Fruit fly (Drosophila melanogaster) whole organism, embryonic: ENCODE data around the gene cic.

Experiments
- Ada2b ChIP-seq: fragments of 200-800 bp; sonication (Bioruptor generic); IDR thresholded peaks from 2 replicates; pipeline ENCODE4 v1.3.6; 2022; ENCODE audit warnings: missing biosample characterization, missing genetic modification characterization
- Adf1 ChIP-seq: fragments of 200-800 bp; sonication (Bioruptor generic); IDR thresholded peaks from 2 replicates; pipeline ENCODE4 v1.3.6; 2022; ENCODE audit warnings: missing biosample characterization, missing genetic modification characterization
- CG10147 ChIP-seq: fragments of 200-800 bp; sonication (Bioruptor generic); optimal IDR thresholded peaks from 2 replicates; lab custom pipeline; 2019; ENCODE audit warnings: missing biosample characterization, mild to moderate bottlenecking, missing genetic modification characterization, moderate library complexity
- CG12071 ChIP-seq: fragments of 200-800 bp; sonication (Bioruptor generic); optimal IDR thresholded peaks from 3 replicates; lab custom pipeline; 2018; ENCODE audit warnings: missing biosample characterization, mild to moderate bottlenecking, missing genetic modification characterization
- CG12219 ChIP-seq: fragments of 200-800 bp; sonication (Bioruptor generic); optimal IDR thresholded peaks from 3 replicates; lab custom pipeline; 2018; ENCODE audit warnings: missing biosample characterization, mild to moderate bottlenecking, missing genetic modification characterization
- CG13894 ChIP-seq: fragments of 200-800 bp; sonication (Bioruptor generic); optimal IDR thresholded peaks from 3 replicates; lab custom pipeline; 2018; ENCODE audit warnings: missing biosample characterization, mild to moderate bottlenecking, missing genetic modification characterization, moderate library complexity
- CG14860 ChIP-seq: fragments of 200-800 bp; sonication (Bioruptor generic); IDR thresholded peaks from 3 replicates; pipeline ENCODE4 v1.3.6; 2022; ENCODE audit warnings: missing biosample characterization, missing genetic modification characterization; ENCODE audit not compliant: partially characterized antibody
- CG15269 ChIP-seq: fragments of 200-800 bp; sonication (Bioruptor generic); optimal IDR thresholded peaks from 2 replicates; lab custom pipeline; 2018; ENCODE audit warnings: missing biosample characterization, mild to moderate bottlenecking, missing genetic modification characterization, moderate library complexity
- CG17912 ChIP-seq: fragments of 200-800 bp; sonication (Bioruptor generic); optimal IDR thresholded peaks from 2 replicates; lab custom pipeline; 2018; ENCODE audit warnings: missing biosample characterization, mild to moderate bottlenecking, missing genetic modification characterization
- CG34422 ChIP-seq: fragments of 200-800 bp; sonication (Bioruptor generic); IDR thresholded peaks from 3 replicates; pipeline ENCODE4 v1.3.6; 2022; ENCODE audit warnings: missing biosample characterization, missing genetic modification characterization
- CG3847 ChIP-seq: fragments of 200-800 bp; sonication (Bioruptor generic); IDR thresholded peaks from 2 replicates; pipeline ENCODE4 v1.3.6; 2022; ENCODE audit warnings: missing biosample characterization, missing genetic modification characterization
- CG4282 ChIP-seq: fragments of 200-800 bp; sonication (Bioruptor generic); optimal IDR thresholded peaks from 2 replicates; lab custom pipeline; 2016; ENCODE audit warnings: missing biosample characterization, missing genetic modification characterization
- CG4404 ChIP-seq: fragments of 200-800 bp; sonication (Bioruptor generic); IDR thresholded peaks from 2 replicates; pipeline ENCODE4 v1.3.6; 2022; ENCODE audit warnings: missing biosample characterization, missing genetic modification characterization
- CG7839 ChIP-seq: fragments of 200-800 bp; sonication (Bioruptor generic); optimal IDR thresholded peaks from 3 replicates; lab custom pipeline; 2018; ENCODE audit warnings: missing biosample characterization, mild to moderate bottlenecking, missing genetic modification characterization, moderate library complexity
- CG8924 ChIP-seq: fragments of 200-800 bp; optimal IDR thresholded peaks from 3 replicates; lab custom pipeline; 2019; ENCODE audit warnings: missing biosample characterization, mild to moderate bottlenecking, missing genetic modification characterization, moderate library complexity
- CG9797 ChIP-seq: fragments of 200-800 bp; sonication (Bioruptor generic); optimal IDR thresholded peaks from 3 replicates; lab custom pipeline; 2018; ENCODE audit warnings: missing biosample characterization, mild to moderate bottlenecking, missing genetic modification characterization
- CG9932 ChIP-seq: fragments of 200-800 bp; sonication (Bioruptor generic); IDR thresholded peaks from 2 replicates; pipeline ENCODE4 v1.3.6; 2022; ENCODE audit warnings: missing biosample characterization, missing genetic modification characterization
- D19A ChIP-seq: fragments of 200-800 bp; optimal IDR thresholded peaks from 3 replicates; lab custom pipeline; 2019; ENCODE audit warnings: missing biosample characterization, mild to moderate bottlenecking, missing genetic modification characterization, moderate library complexity
- Doc2 ChIP-seq: fragments of 200-800 bp; sonication (Bioruptor generic); IDR thresholded peaks from 2 replicates; pipeline ENCODE4 v1.3.6; 2022; ENCODE audit warnings: missing biosample characterization, missing genetic modification characterization
- Drgx ChIP-seq: fragments of 200-800 bp; sonication (Bioruptor generic); IDR thresholded peaks from 2 replicates; pipeline ENCODE4 v1.3.6; 2022; ENCODE audit warnings: missing biosample characterization, missing genetic modification characterization
- E2f1 ChIP-seq: fragments of 200-800 bp; sonication (Bioruptor generic); IDR thresholded peaks from 2 replicates; pipeline ENCODE4 v1.3.6; 2022; ENCODE audit warnings: missing biosample characterization, missing genetic modification characterization
- Fer1 ChIP-seq: fragments of 200-800 bp; sonication (Bioruptor generic); optimal IDR thresholded peaks from 2 replicates; lab custom pipeline; 2017; ENCODE audit warnings: missing biosample characterization, mild to moderate bottlenecking, missing genetic modification characterization
- Hmr ChIP-seq: fragments of 200-800 bp; sonication (Bioruptor generic); optimal IDR thresholded peaks from 3 replicates; lab custom pipeline; 2017; ENCODE audit warnings: mild to moderate bottlenecking, missing biosample characterization, missing genetic modification reagents, missing genetic modification characterization
- Pdp1 ChIP-seq, 2 experiments: fragments of 200-800 bp; sonication (Bioruptor generic); optimal IDR thresholded peaks; 3 replicates each; lab custom pipeline; 2016; ENCODE audit warnings: missing biosample characterization in 2 of 2, missing genetic modification characterization in 2 of 2, mild to moderate bottlenecking in 1 of 2, moderate library complexity in 1 of 2
- Tbp ChIP-seq: fragments of >200 bp; optimal IDR thresholded peaks from 2 replicates; lab custom pipeline; 2018; ENCODE audit warnings: missing biosample characterization, missing genetic modification characterization
- Usf ChIP-seq: fragments of 200-800 bp; sonication (Bioruptor generic); optimal IDR thresholded peaks from 2 replicates; lab custom pipeline; 2017; ENCODE audit warnings: missing genotype, missing biosample characterization, missing genetic modification characterization
- ab ChIP-seq: fragments of 200-800 bp; sonication (Bioruptor generic); optimal IDR thresholded peaks from 2 replicates; lab custom pipeline; 2016; ENCODE audit warnings: missing biosample characterization, missing genetic modification characterization
- al ChIP-seq: fragments of 200-800 bp; sonication (Bioruptor generic); IDR thresholded peaks from 2 replicates; pipeline ENCODE4 v1.3.6; 2022; ENCODE audit warnings: missing biosample characterization, missing genetic modification characterization
- chif ChIP-seq, 2 experiments: fragments of 200-800 bp; sonication (Bioruptor generic); optimal IDR thresholded peaks; 3 replicates each; lab custom pipeline; 2016; ENCODE audit warnings: missing biosample characterization in 2 of 2, missing genetic modification characterization in 2 of 2
- ci ChIP-seq: fragments of 200-800 bp; sonication (Bioruptor generic); IDR thresholded peaks from 3 replicates; pipeline ENCODE4 v1.3.6; 2022; ENCODE audit warnings: missing biosample characterization, missing genetic modification characterization
- corto ChIP-seq: fragments of 200-800 bp; sonication (Bioruptor generic); optimal IDR thresholded peaks from 2 replicates; lab custom pipeline; 2016; ENCODE audit warnings: missing biosample characterization, mild to moderate bottlenecking, missing genetic modification characterization, moderate library complexity
- emc ChIP-seq: fragments of 200-800 bp; sonication (Bioruptor generic); optimal IDR thresholded peaks from 2 replicates; lab custom pipeline; 2016; ENCODE audit warnings: missing biosample characterization, missing genetic modification characterization
- ems ChIP-seq: fragments of 200-800 bp; sonication (Bioruptor generic); optimal IDR thresholded peaks from 3 replicates; lab custom pipeline; 2016; ENCODE audit warnings: missing biosample characterization, missing genetic modification characterization
- en ChIP-seq: fragments of 200-800 bp; sonication (Bioruptor generic); optimal IDR thresholded peaks from 2 replicates; lab custom pipeline; 2016; ENCODE audit warnings: missing biosample characterization, missing genetic modification characterization
- esg ChIP-seq: fragments of 200-800 bp; sonication (Bioruptor generic); conservative IDR thresholded peaks from 2 replicates; pipeline ENCODE4 v1.3.6; 2022; ENCODE audit warnings: missing biosample characterization, missing genetic modification characterization
- gt ChIP-seq: fragments of 200-800 bp; sonication (Bioruptor generic); IDR thresholded peaks from 2 replicates; pipeline ENCODE4 v1.3.6; 2022; ENCODE audit warnings: missing biosample characterization, missing genetic modification characterization
- her ChIP-seq: fragments of 200-800 bp; sonication (Bioruptor generic); optimal IDR thresholded peaks from 2 replicates; lab custom pipeline; 2016; ENCODE audit warnings: missing biosample characterization, missing genetic modification characterization
- hkb ChIP-seq, 2 experiments: fragments of 200-800 bp in 1 of 2; fragments of >200 bp in 1 of 2; sonication (Bioruptor generic) in 1 of 2; IDR thresholded peaks in 1 of 2; optimal IDR thresholded peaks in 1 of 2; 2 replicates each; pipeline versions ENCODE4 v1.3.6 to Lab custom; 2017 to 2022; ENCODE audit warnings: missing biosample characterization in 1 of 2, missing genetic modification characterization in 1 of 2
- lbe ChIP-seq: fragments of 200-800 bp; sonication (Bioruptor generic); optimal IDR thresholded peaks from 2 replicates; lab custom pipeline; 2016; ENCODE audit warnings: missing biosample characterization, mild to moderate bottlenecking, missing genetic modification characterization
- mirr ChIP-seq: fragments of 200-800 bp; sonication (Bioruptor generic); optimal IDR thresholded peaks from 3 replicates; lab custom pipeline; 2018; ENCODE audit warnings: missing biosample characterization, mild to moderate bottlenecking, missing genetic modification characterization
- nau ChIP-seq: fragments of 200-800 bp; sonication (Bioruptor generic); optimal IDR thresholded peaks from 3 replicates; lab custom pipeline; 2017; ENCODE audit warnings: missing biosample characterization, mild to moderate bottlenecking, missing genetic modification characterization, missing genetic modification reagents
- nmo ChIP-seq: fragments of 200-800 bp; sonication (Bioruptor generic); optimal IDR thresholded peaks from 2 replicates; lab custom pipeline; 2018; ENCODE audit warnings: missing biosample characterization, mild to moderate bottlenecking, missing genetic modification characterization, moderate library complexity
- nom ChIP-seq: fragments of 200-800 bp; sonication (Bioruptor generic); optimal IDR thresholded peaks from 2 replicates; lab custom pipeline; 2017; ENCODE audit warnings: missing biosample characterization, missing genetic modification characterization, mild to moderate bottlenecking, moderate library complexity, missing genetic modification reagents
- prd ChIP-seq, 3 experiments: fragments of >200 bp in 2 of 3; fragments of 200-800 bp in 1 of 3; sonication (Bioruptor generic) in 1 of 3; optimal IDR thresholded peaks in 2 of 3; IDR thresholded peaks in 1 of 3; 2 replicates in 2 of 3; 3 replicates in 1 of 3; pipeline versions ENCODE4 v1.3.6 to Lab custom; 2017 to 2022; ENCODE audit warnings: missing biosample characterization in 1 of 3, missing genetic modification characterization in 1 of 3
- pros ChIP-seq: fragments of 200-800 bp; sonication (Bioruptor generic); optimal IDR thresholded peaks from 3 replicates; lab custom pipeline; 2019; ENCODE audit warnings: missing biosample characterization, mild to moderate bottlenecking, missing genetic modification characterization, moderate library complexity
- salm ChIP-seq: fragments of 200-800 bp; sonication (Bioruptor generic); optimal IDR thresholded peaks from 2 replicates; lab custom pipeline; 2018; ENCODE audit warnings: missing biosample characterization, mild to moderate bottlenecking, missing genetic modification characterization
- unc-4 ChIP-seq: fragments of 200-800 bp; sonication (Bioruptor generic); IDR thresholded peaks from 2 replicates; pipeline ENCODE4 v1.3.6; 2022; ENCODE audit warnings: missing biosample characterization, missing genetic modification characterization; ENCODE audit not compliant: partially characterized antibody
- yki ChIP-seq: fragments of >200 bp; optimal IDR thresholded peaks from 3 replicates; lab custom pipeline; 2018

cic gene

DNA sequence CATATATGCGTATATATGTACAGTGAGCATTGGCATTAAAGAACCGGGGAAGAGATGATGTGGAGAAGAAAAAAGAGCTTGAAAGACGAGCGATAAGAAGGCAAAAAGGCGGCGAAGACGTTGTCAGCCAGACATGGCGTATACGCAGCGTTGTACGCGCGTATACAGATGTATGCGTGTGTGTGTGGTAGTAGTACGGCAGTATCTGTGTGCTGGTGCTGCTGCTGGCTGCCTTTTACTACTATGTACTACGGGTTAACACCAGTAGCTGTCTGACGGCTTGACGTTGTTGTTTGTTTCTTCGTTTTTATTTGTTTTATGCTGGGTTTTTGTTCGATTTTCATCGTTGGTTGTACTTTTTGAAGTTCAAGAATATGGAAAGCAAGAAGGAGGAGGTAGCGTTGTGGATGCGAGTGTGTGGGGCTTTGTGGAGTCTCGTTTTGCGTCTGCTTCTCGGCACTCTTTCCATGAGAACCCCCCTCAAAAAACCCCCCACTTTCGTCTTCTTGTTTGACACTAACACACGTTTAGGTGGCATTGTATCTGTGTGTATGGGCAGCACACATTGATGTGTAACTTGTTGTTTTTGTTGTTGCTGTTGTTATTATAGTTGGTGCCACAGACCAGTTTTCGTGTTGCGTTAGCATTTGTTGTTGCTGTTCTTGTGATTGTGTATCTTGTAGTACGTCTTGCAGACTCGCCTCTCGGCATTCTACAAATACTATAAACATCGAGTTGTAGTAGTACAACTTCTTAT is 4.8 kb downstream of the cic start (continued):
- TF ChIP-seq hkb (optimal IDR thresholded peaks at IDR 0.05; lab: Kevin White, UChicago) (no peak), hkb (GFP tag; IDR thresholded peaks at IDR 0.05; lab: Robert Waterston, UW) (no peak), CG12071 (GFP tag; lab: Kevin White, UChicago) (no peak), unc-4 (GFP tag; lab: Robert Waterston, UW) (0 out of 2 replicates have a peak, but pooled peaks have one; percentile 15), ems (GFP tag; lab: Kevin White, UChicago) (no peak), Tbp (GFP tag; lab: Kevin White, UChicago) (no peak), CG7839 (tag; lab: Kevin White, UChicago) (no peak), prd (optimal IDR thresholded peaks at IDR 0.05; lab: Kevin White, UChicago) (no peak), prd (GFP tag; IDR thresholded peaks at IDR 0.05; lab: Robert Waterston, UW) (no peak), gt (GFP tag; lab: Robert Waterston, UW) (no peak), nau (GFP tag; lab: Kevin White, UChicago) (peak; percentile 1), yki (lab: Kevin White, UChicago) (no peak), salm (tag; lab: Kevin White, UChicago) (peak; percentile 25), al (GFP tag; lab: Robert Waterston, UW) (0 out of 2 replicates have a peak, but pooled peaks have one; percentile 8), pros (peak; percentile 94), CG12219 (GFP tag; lab: Kevin White, UChicago) (peak; percentile 0), ab (GFP tag; lab: Kevin White, UChicago) (no peak), CG10147 (no peak), ci (peak; percentile 58; the same call in 2 of the 3 replicates), mirr (GFP tag; lab: Kevin White, UChicago) (peak; percentile 28), D19A (no peak), nmo (GFP tag; lab: Kevin White, UChicago) (no peak), CG3847 (GFP tag; lab: Robert Waterston, UW) (peak; percentile 25; the same call in 1 of the 2 replicates), CG13894 (tag; lab: Kevin White, UChicago) (peak; percentile 89), CG8924 (tag; lab: Kevin White, UChicago) (peak; percentile 16), corto (GFP tag; lab: Kevin White, UChicago) (peak; percentile 11), Hmr (GFP tag; lab: Kevin White, UChicago) (peak; percentile 24), nom (GFP tag; lab: Kevin White, UChicago) (peak; percentile 87), CG14860 (GFP tag; lab: Robert Waterston, UW) (no peak), CG17912 (no peak), esg (GFP tag; lab: Robert Waterston, UW) (no peak), en (GFP tag; lab: Kevin White, UChicago) (no peak), CG4404 (GFP tag; lab: Robert Waterston, UW) (no peak), Usf (no peak), Fer1 (GFP tag; lab: Kevin White, UChicago) (no peak), Doc2 (GFP tag; lab: Robert Waterston, UW) (no peak), CG9797 (GFP tag; lab: Kevin White, UChicago) (no peak), CG34422 (GFP tag; lab: Robert Waterston, UW) (peak; percentile 40; the same call in 1 of the 3 replicates), Pdp1 (GFP tag; optimal IDR thresholded peaks at IDR 0.05; lab: Kevin White, UChicago) (peak in 1 of 2 experiments; percentile 4), CG4282 (no peak), chif (GFP tag; optimal IDR thresholded peaks at IDR 0.05; lab: Kevin White, UChicago) (no peak), E2f1 (0 out of 2 replicates have a peak, but pooled peaks have one; percentile 23), Drgx (peak; percentile 63), CG9932 (GFP tag; lab: Robert Waterston, UW) (0 out of 2 replicates have a peak, but pooled peaks have one; percentile 11), her (GFP tag; lab: Kevin White, UChicago) (peak; percentile 26), emc (GFP tag; lab: Kevin White, UChicago) (no peak), CG15269 (peak; percentile 20), Adf1 (GFP tag; lab: Robert Waterston, UW) (peak; percentile 46; the same call in 1 of the 2 replicates), Ada2b (no peak), lbe (peak; percentile 55)
